Fruit fly (Drosophila melanogaster): Measurements from ENCODE around the gene CG10340.

dm6 chr3R:16614241-16614640 lies at the start of gene CG10340:
- TF ChIP-seq Sp1 (GFP tag; optimal IDR thresholded peaks at IDR 0.05) (no peak), psq (GFP tag; optimal IDR thresholded peaks at IDR 0.05) (no peak)
